Worm (Caenorhabditis elegans) whole organism, L3 larva: ENCODE results near the gene ttr-35.

ENCODE experiments used
- ceh-16 ChIP-seq: sonication (generic microtip); optimal IDR thresholded peaks from 2 replicates; lab custom pipeline; 2017; ENCODE audit warnings: missing biosample characterization, missing genetic modification characterization
- fos-1 ChIP-seq: fragments of 150-350 bp; optimal IDR thresholded peaks from 2 replicates; lab custom pipeline; 2014; ENCODE audit warnings: missing biosample characterization, missing genetic modification characterization
- lin-39 ChIP-seq: fragments of 150-350 bp; optimal IDR thresholded peaks from 2 replicates; lab custom pipeline; 2018; ENCODE audit warnings: missing biosample characterization, missing genetic modification reagents, missing genetic modification characterization
- nfya-1 ChIP-seq: sonication (generic microtip); optimal IDR thresholded peaks from 2 replicates; lab custom pipeline; 2017; ENCODE audit warnings: missing genetic modification characterization, mild to moderate bottlenecking, missing compliant biosample characterization, antibody characterized with exemption, moderate library complexity; ENCODE audit not compliant: insufficient read depth
- nhr-76 ChIP-seq: fragments of 150-350 bp; sonication (generic microtip); optimal IDR thresholded peaks from 5 replicates; lab custom pipeline; 2014; ENCODE audit warnings: missing biosample characterization, missing genetic modification characterization
- sea-2 ChIP-seq: fragments of 150-350 bp; sonication (generic microtip); optimal IDR thresholded peaks from 4 replicates; lab custom pipeline; 2014; ENCODE audit warnings: missing biosample characterization, missing genetic modification reagents, missing genetic modification characterization
- tbx-2 ChIP-seq: sonication (generic microtip); optimal IDR thresholded peaks from 2 replicates; lab custom pipeline; 2016; ENCODE audit warnings: mild to moderate bottlenecking, missing genetic modification characterization, missing compliant biosample characterization
- unc-39 ChIP-seq: sonication (generic microtip); optimal IDR thresholded peaks from 4 replicates; lab custom pipeline; 2017; ENCODE audit warnings: missing biosample characterization, missing genetic modification characterization
- unc-62 ChIP-seq: fragments of 150-350 bp; sonication (generic microtip); optimal IDR thresholded peaks from 4 replicates; lab custom pipeline; 2014; ENCODE audit warnings: missing biosample characterization, missing genetic modification reagents, missing genetic modification characterization

- no peak for TF ChIP-seq sea-2 (GFP tag; lab: Kevin White, UChicago)
- peak; percentile 10 for TF ChIP-seq unc-62 (GFP tag; lab: Kevin White, UChicago)
- TF ChIP-seq fos-1 (tag; lab: Kevin White, UChicago): no peak
- no peak for TF ChIP-seq unc-39 (tag; lab: Kevin White, UChicago)
- no peak for TF ChIP-seq tbx-2 (tag; lab: Kevin White, UChicago)
- TF ChIP-seq nfya-1: no peak
- no peak for TF ChIP-seq ceh-16 (tag; lab: Kevin White, UChicago)
- no peak for TF ChIP-seq nhr-76 (tag; lab: Kevin White, UChicago)
- TF ChIP-seq lin-39 (tag; lab: Kevin White, UChicago): no peak
These were observed 3.2 kb downstream of the ttr-35 start for ce11 chrX:6515267-6515666.
